Fruit fly (Drosophila melanogaster) whole organism, embryonic: Measurements from ENCODE around the gene rho-5.

Experiments
- Ada2b ChIP-seq: fragments of 200-800 bp; sonication (Bioruptor generic); IDR thresholded peaks from 2 replicates; pipeline ENCODE4 v1.3.6; 2022; ENCODE audit warnings: missing biosample characterization, missing genetic modification characterization
- Asciz ChIP-seq: fragments of 200-800 bp; sonication (Bioruptor generic); optimal IDR thresholded peaks from 2 replicates; lab custom pipeline; 2017; ENCODE audit warnings: missing biosample characterization, mild to moderate bottlenecking, missing genetic modification characterization, missing genetic modification reagents
- CG10431 ChIP-seq: fragments of 200-800 bp; sonication (Bioruptor generic); optimal IDR thresholded peaks from 3 replicates; lab custom pipeline; 2018; ENCODE audit warnings: missing biosample characterization, mild to moderate bottlenecking, missing genetic modification characterization
- CG12071 ChIP-seq: fragments of 200-800 bp; sonication (Bioruptor generic); optimal IDR thresholded peaks from 3 replicates; lab custom pipeline; 2018; ENCODE audit warnings: missing biosample characterization, mild to moderate bottlenecking, missing genetic modification characterization
- CG12104 ChIP-seq: fragments of 200-800 bp; sonication (Bioruptor generic); optimal IDR thresholded peaks from 3 replicates; lab custom pipeline; 2016; ENCODE audit warnings: missing biosample characterization, missing genetic modification characterization
- CG13123 ChIP-seq: fragments of 200-800 bp; sonication (Bioruptor generic); optimal IDR thresholded peaks from 2 replicates; lab custom pipeline; 2016; ENCODE audit warnings: missing biosample characterization, missing genetic modification characterization
- CG13775 ChIP-seq: fragments of 200-800 bp; sonication (Bioruptor generic); optimal IDR thresholded peaks from 3 replicates; lab custom pipeline; 2017; ENCODE audit warnings: missing biosample characterization, mild to moderate bottlenecking, missing genetic modification characterization
- CG14965 ChIP-seq: fragments of 200-800 bp; sonication (Bioruptor generic); optimal IDR thresholded peaks from 2 replicates; lab custom pipeline; 2016; ENCODE audit warnings: missing biosample characterization, missing genetic modification characterization, borderline replicate concordance
- CG15601 ChIP-seq: fragments of 200-800 bp; sonication (Bioruptor generic); optimal IDR thresholded peaks from 3 replicates; lab custom pipeline; 2019; ENCODE audit warnings: missing biosample characterization, mild to moderate bottlenecking, missing genetic modification characterization, moderate library complexity
- CG2199 ChIP-seq: fragments of 200-800 bp; sonication (Bioruptor generic); IDR thresholded peaks from 3 replicates; pipeline ENCODE4 v1.3.6; 2022; ENCODE audit warnings: missing biosample characterization, missing genetic modification characterization
- CG7839 ChIP-seq: fragments of 200-800 bp; sonication (Bioruptor generic); optimal IDR thresholded peaks from 3 replicates; lab custom pipeline; 2018; ENCODE audit warnings: missing biosample characterization, mild to moderate bottlenecking, missing genetic modification characterization, moderate library complexity
- CG9609 ChIP-seq: fragments of 200-800 bp; sonication (Bioruptor generic); optimal IDR thresholded peaks from 3 replicates; lab custom pipeline; 2016; ENCODE audit warnings: missing biosample characterization, missing genetic modification characterization
- Deaf1 ChIP-seq: fragments of 200-800 bp; optimal IDR thresholded peaks from 3 replicates; lab custom pipeline; 2019; ENCODE audit warnings: missing biosample characterization, mild to moderate bottlenecking, missing genetic modification characterization, moderate library complexity
- Dll ChIP-seq: fragments of 200-800 bp; sonication (Bioruptor generic); IDR thresholded peaks from 4 replicates; pipeline ENCODE4 v1.3.6; 2022; ENCODE audit warnings: missing biosample characterization, missing genetic modification characterization; ENCODE audit not compliant: partially characterized antibody
- GATAe ChIP-seq: fragments of 200-800 bp; sonication (Bioruptor generic); conservative IDR thresholded peaks from 2 replicates; pipeline ENCODE4 v1.3.6; 2022; ENCODE audit warnings: missing biosample characterization, missing genetic modification characterization
- Mrtf ChIP-seq: fragments of 200-800 bp; sonication (Bioruptor generic); IDR thresholded peaks from 3 replicates; pipeline ENCODE4 v1.3.6; 2022; ENCODE audit warnings: missing biosample characterization, missing genetic modification characterization
- Nf-YC ChIP-seq: fragments of 200-800 bp; optimal IDR thresholded peaks from 3 replicates; lab custom pipeline; 2019; ENCODE audit warnings: missing biosample characterization, mild to moderate bottlenecking, missing genetic modification characterization, moderate library complexity
- Opbp ChIP-seq: fragments of 200-800 bp; sonication (Bioruptor generic); IDR thresholded peaks from 3 replicates; pipeline ENCODE4 v1.3.6; 2022; ENCODE audit warnings: missing biosample characterization, missing genetic modification characterization; ENCODE audit not compliant: partially characterized antibody
- Rfx ChIP-seq: fragments of 200-800 bp; sonication (Bioruptor generic); IDR thresholded peaks from 2 replicates; pipeline ENCODE4 v1.3.6; 2022; ENCODE audit warnings: missing biosample characterization, missing genetic modification characterization
- Side ChIP-seq: fragments of 200-800 bp; sonication (Bioruptor generic); optimal IDR thresholded peaks from 2 replicates; lab custom pipeline; 2016; ENCODE audit warnings: missing biosample characterization, missing genetic modification characterization
- Six4 ChIP-seq: fragments of 200-800 bp; sonication (Bioruptor generic); optimal IDR thresholded peaks from 2 replicates; lab custom pipeline; 2016; ENCODE audit warnings: missing biosample characterization, missing genetic modification characterization
- Sox100B ChIP-seq: fragments of 200-800 bp; sonication (Bioruptor generic); optimal IDR thresholded peaks from 3 replicates; lab custom pipeline; 2018; ENCODE audit warnings: missing biosample characterization, mild to moderate bottlenecking, missing genetic modification characterization
- TFAM ChIP-seq: fragments of 200-800 bp; sonication (Bioruptor generic); optimal IDR thresholded peaks from 2 replicates; lab custom pipeline; 2017; ENCODE audit warnings: missing biosample characterization, missing genetic modification characterization, inconsistent platforms
- bab2 ChIP-seq: fragments of 200-800 bp; sonication (Bioruptor generic); optimal IDR thresholded peaks from 2 replicates; lab custom pipeline; 2016; ENCODE audit warnings: missing biosample characterization, missing genetic modification characterization
- br ChIP-seq: fragments of >200 bp; optimal IDR thresholded peaks from 2 replicates; lab custom pipeline; 2017
- chinmo ChIP-seq: fragments of 200-800 bp; sonication (Bioruptor generic); IDR thresholded peaks from 4 replicates; pipeline ENCODE4 v1.3.6; 2022; ENCODE audit warnings: missing biosample characterization, missing genetic modification characterization; ENCODE audit not compliant: partially characterized antibody
- corto ChIP-seq: fragments of 200-800 bp; sonication (Bioruptor generic); optimal IDR thresholded peaks from 2 replicates; lab custom pipeline; 2016; ENCODE audit warnings: missing biosample characterization, mild to moderate bottlenecking, missing genetic modification characterization, moderate library complexity
- da ChIP-seq: fragments of 200-800 bp; sonication (Bioruptor generic); optimal IDR thresholded peaks from 2 replicates; lab custom pipeline; 2016; ENCODE audit warnings: missing biosample characterization, missing genetic modification characterization
- dmrt99B ChIP-seq: fragments of 200-800 bp; sonication (Bioruptor generic); optimal IDR thresholded peaks from 2 replicates; lab custom pipeline; 2018; ENCODE audit warnings: missing biosample characterization, mild to moderate bottlenecking, missing genetic modification characterization, moderate library complexity
- ems ChIP-seq: fragments of 200-800 bp; sonication (Bioruptor generic); optimal IDR thresholded peaks from 3 replicates; lab custom pipeline; 2016; ENCODE audit warnings: missing biosample characterization, missing genetic modification characterization
- ftz-f1 ChIP-seq: fragments of 200-800 bp; sonication (Bioruptor generic); optimal IDR thresholded peaks from 2 replicates; lab custom pipeline; 2016; ENCODE audit warnings: missing biosample characterization, missing genetic modification characterization
- gcm2 ChIP-seq: fragments of 200-800 bp; sonication (Bioruptor generic); optimal IDR thresholded peaks from 2 replicates; lab custom pipeline; 2016; ENCODE audit warnings: missing biosample characterization, missing genetic modification characterization
- gem ChIP-seq: fragments of 200-800 bp; sonication (Bioruptor generic); optimal IDR thresholded peaks from 2 replicates; lab custom pipeline; 2019; ENCODE audit warnings: missing biosample characterization, mild to moderate bottlenecking, missing genetic modification characterization, moderate library complexity
- ham ChIP-seq: fragments of 200-800 bp; sonication (Bioruptor generic); IDR thresholded peaks from 2 replicates; pipeline ENCODE4 v1.3.6; 2022; ENCODE audit warnings: missing biosample characterization, missing genetic modification characterization
- her ChIP-seq: fragments of 200-800 bp; sonication (Bioruptor generic); optimal IDR thresholded peaks from 2 replicates; lab custom pipeline; 2016; ENCODE audit warnings: missing biosample characterization, missing genetic modification characterization
- lilli ChIP-seq: fragments of 200-800 bp; sonication (Bioruptor generic); optimal IDR thresholded peaks from 3 replicates; lab custom pipeline; 2016; ENCODE audit warnings: missing biosample characterization, missing genetic modification characterization
- lov ChIP-seq, 2 experiments: fragments of 200-800 bp in 1 of 2; fragments of >200 bp in 1 of 2; sonication (Bioruptor generic) in 1 of 2; IDR thresholded peaks in 1 of 2; optimal IDR thresholded peaks in 1 of 2; 2 replicates in 1 of 2; 3 replicates in 1 of 2; pipeline versions ENCODE4 v1.3.6 to Lab custom; 2017 to 2022; ENCODE audit warnings: missing biosample characterization in 1 of 2, missing genetic modification characterization in 1 of 2
- maf-S ChIP-seq: fragments of 200-800 bp; sonication (Bioruptor generic); optimal IDR thresholded peaks from 2 replicates; lab custom pipeline; 2016; ENCODE audit warnings: missing biosample characterization, missing genetic modification characterization
- otp ChIP-seq: fragments of 200-800 bp; sonication (Bioruptor generic); IDR thresholded peaks from 3 replicates; pipeline ENCODE4, ENCODE4 v1.3.6; 2022; ENCODE audit warnings: missing biosample characterization, missing genetic modification characterization
- pfk ChIP-seq: fragments of 200-800 bp; sonication (Bioruptor generic); optimal IDR thresholded peaks from 2 replicates; lab custom pipeline; 2018; ENCODE audit warnings: missing biosample characterization, mild to moderate bottlenecking, missing genetic modification characterization, moderate library complexity
- prd ChIP-seq, 3 experiments: fragments of >200 bp in 2 of 3; fragments of 200-800 bp in 1 of 3; sonication (Bioruptor generic) in 1 of 3; optimal IDR thresholded peaks in 2 of 3; IDR thresholded peaks in 1 of 3; 2 replicates in 2 of 3; 3 replicates in 1 of 3; pipeline versions ENCODE4 v1.3.6 to Lab custom; 2017 to 2022; ENCODE audit warnings: missing biosample characterization in 1 of 3, missing genetic modification characterization in 1 of 3
- psq ChIP-seq: fragments of 200-800 bp; sonication (Bioruptor generic); optimal IDR thresholded peaks from 2 replicates; lab custom pipeline; 2017; ENCODE audit warnings: missing biosample characterization, missing genetic modification characterization
- ranshi ChIP-seq: fragments of 200-800 bp; sonication (Bioruptor generic); IDR thresholded peaks from 2 replicates; pipeline ENCODE4 v1.3.6; 2022; ENCODE audit warnings: missing biosample characterization, missing genetic modification characterization
- salm ChIP-seq: fragments of 200-800 bp; sonication (Bioruptor generic); optimal IDR thresholded peaks from 2 replicates; lab custom pipeline; 2018; ENCODE audit warnings: missing biosample characterization, mild to moderate bottlenecking, missing genetic modification characterization
- schlank ChIP-seq: fragments of 200-800 bp; sonication (Bioruptor generic); optimal IDR thresholded peaks from 2 replicates; lab custom pipeline; 2018; ENCODE audit warnings: missing biosample characterization, mild to moderate bottlenecking, missing genetic modification characterization
- scrt ChIP-seq: fragments of 200-800 bp; sonication (Bioruptor generic); optimal IDR thresholded peaks from 2 replicates; lab custom pipeline; 2018; ENCODE audit warnings: missing biosample characterization, mild to moderate bottlenecking, missing genetic modification characterization, moderate library complexity
- stc ChIP-seq: fragments of 200-800 bp; sonication (Bioruptor generic); IDR thresholded peaks from 2 replicates; pipeline ENCODE4 v1.3.6; 2022; ENCODE audit warnings: missing biosample characterization, missing genetic modification characterization
- usp ChIP-seq: fragments of >200 bp; optimal IDR thresholded peaks from 2 replicates; lab custom pipeline; 2017; ENCODE audit warnings: missing biosample characterization, missing genetic modification characterization
- wek ChIP-seq: fragments of 200-800 bp; sonication (Bioruptor generic); optimal IDR thresholded peaks from 3 replicates; lab custom pipeline; 2018; ENCODE audit warnings: missing biosample characterization, mild to moderate bottlenecking, missing genetic modification characterization, moderate library complexity
- zen ChIP-seq: fragments of 200-800 bp; sonication (Bioruptor generic); optimal IDR thresholded peaks from 3 replicates; lab custom pipeline; 2018; ENCODE audit warnings: missing biosample characterization, mild to moderate bottlenecking, missing genetic modification characterization, moderate library complexity

The rho-5 gene

dm6 chr2L:10339212-10339721 is 34.4 kb downstream of the rho-5 start, which contains the start of gene SamDC:
Gene SamDC (plus strand): TSS chr2L:10339457.
- TF ChIP-seq psq (GFP tag; lab: Kevin White, UChicago) (peak; percentile 38), ftz-f1 (no peak), prd (optimal IDR thresholded peaks at IDR 0.05; lab: Kevin White, UChicago) (no peak), prd (GFP tag; IDR thresholded peaks at IDR 0.05; lab: Robert Waterston, UW) (no peak; the same call in 1 of the 3 replicates), CG13775 (GFP tag; lab: Kevin White, UChicago) (peak; percentile 45), CG12071 (GFP tag; lab: Kevin White, UChicago) (no peak), Opbp (GFP tag; lab: Robert Waterston, UW) (peak; percentile 83), GATAe (GFP tag; lab: Robert Waterston, UW) (no peak), Asciz (GFP tag; lab: Kevin White, UChicago) (no peak), CG10431 (GFP tag; lab: Kevin White, UChicago) (no peak), ems (GFP tag; lab: Kevin White, UChicago) (peak; percentile 8), CG7839 (tag; lab: Kevin White, UChicago) (peak; percentile 52), stc (GFP tag; lab: Robert Waterston, UW) (peak; percentile 64; the same call in 1 of the 2 replicates), wek (peak; percentile 13), schlank (tag; lab: Kevin White, UChicago) (peak; percentile 35), maf-S (GFP tag; lab: Kevin White, UChicago) (no peak), Sox100B (peak; percentile 17), gcm2 (GFP tag; lab: Kevin White, UChicago) (no peak), bab2 (no peak), CG12104 (no peak), pfk (peak; percentile 61), Nf-YC (tag; lab: Kevin White, UChicago) (no peak), salm (tag; lab: Kevin White, UChicago) (peak; percentile 14), Side (peak; percentile 47), CG15601 (tag; lab: Kevin White, UChicago) (peak; percentile 59), CG13123 (GFP tag; lab: Kevin White, UChicago) (peak; percentile 12), lilli (GFP tag; lab: Kevin White, UChicago) (peak; percentile 52), Deaf1 (tag; lab: Kevin White, UChicago) (no peak), lov (optimal IDR thresholded peaks at IDR 0.05; lab: Kevin White, UChicago) (no peak), lov (GFP tag; IDR thresholded peaks at IDR 0.05; lab: Robert Waterston, UW) (no peak), usp (GFP tag; lab: Kevin White, UChicago) (no peak), otp (GFP tag; lab: Robert Waterston, UW) (no peak), TFAM (GFP tag; lab: Kevin White, UChicago) (no peak), scrt (peak; percentile 46), da (GFP tag; lab: Kevin White, UChicago) (no peak), gem (tag; lab: Kevin White, UChicago) (peak; percentile 76), chinmo (GFP tag; lab: Robert Waterston, UW) (peak; percentile 90; the same call in 3 of the 4 replicates), her (GFP tag; lab: Kevin White, UChicago) (peak; percentile 39), CG2199 (peak; percentile 67; the same call in 2 of the 3 replicates), ham (no peak), br (lab: Kevin White, UChicago) (no peak), dmrt99B (tag; lab: Kevin White, UChicago) (peak; percentile 26), corto (GFP tag; lab: Kevin White, UChicago) (peak; percentile 19), CG9609 (GFP tag; lab: Kevin White, UChicago) (no peak), Rfx (GFP tag; lab: Robert Waterston, UW) (peak; percentile 69), Six4 (GFP tag; lab: Kevin White, UChicago) (no peak), CG14965 (no peak), Ada2b (GFP tag; lab: Robert Waterston, UW) (peak; percentile 63), Mrtf (GFP tag; lab: Robert Waterston, UW) (no peak), zen (peak; percentile 58), ranshi (GFP tag; lab: Robert Waterston, UW) (no peak), Dll (GFP tag; lab: Robert Waterston, UW) (peak; percentile 77)
